Worm (Caenorhabditis elegans): Measurements from ENCODE around the gene F17E9.4.

Gene F17E9.4

ce11 chrIV:8312105-8312504, 36.1 kb upstream of the F17E9.4 start:
- TF ChIP-seq scrt-1 (GFP tag; IDR thresholded peaks at IDR 0.05) (no peak), hmbx-1 (tag; optimal IDR thresholded peaks at IDR 0.05) (no peak), tbx-11 (GFP tag; IDR thresholded peaks at IDR 0.05) (no peak), sea-1 (GFP tag; conservative IDR thresholded peaks at IDR 0.05) (no peak), ama-1 (optimal IDR thresholded peaks at IDR 0.05) (no peak), tbx-37 (GFP tag; conservative IDR thresholded peaks at IDR 0.05) (no peak), F13C5.2 (tag; optimal IDR thresholded peaks at IDR 0.05) (no peak)

ce11 chrIV:8312846-8313245, 35.3 kb upstream of the F17E9.4 start, which contains the start of gene F35H10.10:
Gene F35H10.10 (minus strand): TSS chrIV:8312946.
- TF ChIP-seq B0310.2 (tag; optimal IDR thresholded peaks at IDR 0.05) (no peak), sea-1 (GFP tag; conservative IDR thresholded peaks at IDR 0.05) (no peak), pes-1 (GFP tag; IDR thresholded peaks at IDR 0.05) (no peak), aly-1 (tag; optimal IDR thresholded peaks at IDR 0.05) (no peak), ets-7 (tag; optimal IDR thresholded peaks at IDR 0.05) (no peak), hmg-4 (GFP tag; optimal IDR thresholded peaks at IDR 0.05) (no peak), hnd-1 (tag; optimal IDR thresholded peaks at IDR 0.05) (no peak), tbx-37 (GFP tag; conservative IDR thresholded peaks at IDR 0.05) (no peak)

- TF ChIP-seq ets-7 (tag; optimal IDR thresholded peaks at IDR 0.05) (no peak), hmbx-1 (tag; optimal IDR thresholded peaks at IDR 0.05) (no peak), aly-1 (tag; optimal IDR thresholded peaks at IDR 0.05) (no peak), ceh-36 (tag; optimal IDR thresholded peaks at IDR 0.05) (no peak), sea-1 (GFP tag; conservative IDR thresholded peaks at IDR 0.05) (no peak), F13C5.2 (tag; optimal IDR thresholded peaks at IDR 0.05) (no peak), flt-1 (GFP tag; IDR thresholded peaks at IDR 0.05) (no peak), tbx-11 (GFP tag; IDR thresholded peaks at IDR 0.05) (no peak), pes-1 (GFP tag; IDR thresholded peaks at IDR 0.05) (no peak), hnd-1 (tag; optimal IDR thresholded peaks at IDR 0.05) (no peak), B0310.2 (tag; optimal IDR thresholded peaks at IDR 0.05) (no peak)
Observed at ce11 chrIV:8317800-8318199, 30.4 kb upstream of the F17E9.4 start.

ce11 chrIV:8318799-8319198, 29.4 kb upstream of the F17E9.4 start:
- TF ChIP-seq tbx-37 (GFP tag; conservative IDR thresholded peaks at IDR 0.05) = no peak
- no peak for TF ChIP-seq tbx-11 (GFP tag; IDR thresholded peaks at IDR 0.05)
- no peak for TF ChIP-seq hnd-1 (tag; optimal IDR thresholded peaks at IDR 0.05)
- no peak for TF ChIP-seq tra-4 (tag; optimal IDR thresholded peaks at IDR 0.05)
- TF ChIP-seq B0310.2 (tag; optimal IDR thresholded peaks at IDR 0.05) = no peak
- no peak for TF ChIP-seq sea-1 (GFP tag; conservative IDR thresholded peaks at IDR 0.05)
- no peak for TF ChIP-seq hmg-4 (GFP tag; optimal IDR thresholded peaks at IDR 0.05)
- no peak for TF ChIP-seq ama-1 (optimal IDR thresholded peaks at IDR 0.05)
- no peak for TF ChIP-seq flt-1 (GFP tag; IDR thresholded peaks at IDR 0.05)
- no peak for TF ChIP-seq pes-1 (GFP tag; IDR thresholded peaks at IDR 0.05)
- TF ChIP-seq ceh-36 (tag; optimal IDR thresholded peaks at IDR 0.05) = no peak
- TF ChIP-seq ets-7 (tag; optimal IDR thresholded peaks at IDR 0.05) = no peak
- TF ChIP-seq F13C5.2 (tag; optimal IDR thresholded peaks at IDR 0.05) = no peak
- no peak for TF ChIP-seq hmbx-1 (tag; optimal IDR thresholded peaks at IDR 0.05)
- TF ChIP-seq aly-1 (tag; optimal IDR thresholded peaks at IDR 0.05) = no peak
- no peak for TF ChIP-seq scrt-1 (GFP tag; IDR thresholded peaks at IDR 0.05)
- TF ChIP-seq ceh-13 (GFP tag; optimal IDR thresholded peaks at IDR 0.05) = no peak

ce11 chrIV:8325667-8326066, 22.5 kb upstream of the F17E9.4 start, which contains the start of gene F35H10.3:
Gene F35H10.3 (plus strand): TSS chrIV:8325967.
- no peak for TF ChIP-seq ceh-36 (tag; optimal IDR thresholded peaks at IDR 0.05)
- TF ChIP-seq hmbx-1 (tag; optimal IDR thresholded peaks at IDR 0.05) = no peak
- no peak for TF ChIP-seq scrt-1 (GFP tag; IDR thresholded peaks at IDR 0.05)
- no peak for TF ChIP-seq sea-1 (GFP tag; conservative IDR thresholded peaks at IDR 0.05)
- TF ChIP-seq ama-1 (optimal IDR thresholded peaks at IDR 0.05) = no peak
- no peak for TF ChIP-seq hmg-4 (GFP tag; optimal IDR thresholded peaks at IDR 0.05)
- TF ChIP-seq F13C5.2 (tag; optimal IDR thresholded peaks at IDR 0.05) = no peak

ce11 chrIV:8328913-8329312, 19.3 kb upstream of the F17E9.4 start, which contains the start of gene F35H10.2:
Gene F35H10.2 (plus strand): TSS chrIV:8329213.
- TF ChIP-seq ceh-13 (GFP tag; optimal IDR thresholded peaks at IDR 0.05) (no peak), hmg-4 (GFP tag; optimal IDR thresholded peaks at IDR 0.05) (no peak), flt-1 (GFP tag; IDR thresholded peaks at IDR 0.05) (no peak), B0310.2 (tag; optimal IDR thresholded peaks at IDR 0.05) (no peak), aly-1 (tag; optimal IDR thresholded peaks at IDR 0.05) (no peak), hmbx-1 (tag; optimal IDR thresholded peaks at IDR 0.05) (no peak), F13C5.2 (tag; optimal IDR thresholded peaks at IDR 0.05) (no peak), tbx-37 (GFP tag; conservative IDR thresholded peaks at IDR 0.05) (no peak), ama-1 (optimal IDR thresholded peaks at IDR 0.05) (no peak), ets-7 (tag; optimal IDR thresholded peaks at IDR 0.05) (no peak), pes-1 (GFP tag; IDR thresholded peaks at IDR 0.05) (no peak), scrt-1 (GFP tag; IDR thresholded peaks at IDR 0.05) (no peak)

- TF ChIP-seq F13C5.2 (tag; optimal IDR thresholded peaks at IDR 0.05) = no peak
- TF ChIP-seq ceh-36 (tag; optimal IDR thresholded peaks at IDR 0.05) = no peak
Observed at ce11 chrIV:8332526-8332925, 15.6 kb upstream of the F17E9.4 start, which contains the start of gene lys-10. Gene lys-10 (plus strand): TSS chrIV:8332826.

ce11 chrIV:8333034-8333433, 15.1 kb upstream of the F17E9.4 start:
- no peak for TF ChIP-seq hnd-1 (tag; optimal IDR thresholded peaks at IDR 0.05)
- TF ChIP-seq flt-1 (GFP tag; IDR thresholded peaks at IDR 0.05) = 0 out of 2 replicates have a peak, but pooled peaks have one; percentile 2

- TF ChIP-seq ceh-13 (GFP tag; optimal IDR thresholded peaks at IDR 0.05) = no peak
- TF ChIP-seq aly-1 (tag; optimal IDR thresholded peaks at IDR 0.05) = peak; percentile 47
- peak; percentile 97 for TF ChIP-seq ama-1 (optimal IDR thresholded peaks at IDR 0.05)
Observed at ce11 chrIV:8333554-8333953, 14.6 kb upstream of the F17E9.4 start.
